Worm (Caenorhabditis elegans) whole organism, late embryonic: ENCODE measurements around the gene F30H5.3.
A peak's percentile ranks its signal among the peaks of the same experiment; 100 is the strongest.

Source experiments
- C38D4.7 ChIP-seq: fragments of 200-800 bp; sonication (Bioruptor generic); optimal IDR thresholded peaks from 2 replicates; lab custom pipeline; 2018; ENCODE audit warnings: mild to moderate bottlenecking, missing genetic modification characterization, moderate library complexity, missing compliant biosample characterization
- F13H6.1 ChIP-seq: sonication (generic microtip); optimal IDR thresholded peaks from 2 replicates; lab custom pipeline; 2016; ENCODE audit warnings: missing genetic modification characterization, missing compliant biosample characterization
- K02D7.2 ChIP-seq: sonication (generic microtip); optimal IDR thresholded peaks from 2 replicates; lab custom pipeline; 2017; ENCODE audit warnings: mild to moderate bottlenecking, missing genetic modification characterization, missing compliant biosample characterization
- K09A11.1 ChIP-seq: sonication (generic microtip); optimal IDR thresholded peaks from 2 replicates; lab custom pipeline; 2017; ENCODE audit warnings: antibody characterized with exemption, mild to moderate bottlenecking, missing genetic modification characterization, missing compliant biosample characterization; ENCODE audit not compliant: insufficient read depth
- T23F11.4 ChIP-seq: fragments of 200-800 bp; sonication (Bioruptor generic); optimal IDR thresholded peaks from 2 replicates; lab custom pipeline; 2018; ENCODE audit warnings: mild to moderate bottlenecking, missing genetic modification characterization, missing compliant biosample characterization
- ceh-14 ChIP-seq: sonication (generic microtip); optimal IDR thresholded peaks from 2 replicates; lab custom pipeline; 2016; ENCODE audit warnings: missing genotype, missing genetic modification characterization, missing compliant biosample characterization
- ceh-18 ChIP-seq: sonication (generic microtip); optimal IDR thresholded peaks from 2 replicates; lab custom pipeline; 2016; ENCODE audit warnings: missing genetic modification characterization, missing compliant biosample characterization
- ceh-19 ChIP-seq: fragments of 200-800 bp; sonication (Bioruptor generic); optimal IDR thresholded peaks from 2 replicates; lab custom pipeline; 2018; ENCODE audit warnings: mild to moderate bottlenecking, missing genetic modification characterization, missing compliant biosample characterization
- ceh-2 ChIP-seq: sonication (generic microtip); optimal IDR thresholded peaks from 2 replicates; lab custom pipeline; 2016; ENCODE audit warnings: missing genotype, missing genetic modification characterization, missing compliant biosample characterization
- ceh-22 ChIP-seq: sonication (generic microtip); optimal IDR thresholded peaks from 2 replicates; lab custom pipeline; 2017; ENCODE audit warnings: missing biosample characterization, missing genetic modification characterization
- ceh-24 ChIP-seq: sonication (generic microtip); optimal IDR thresholded peaks from 2 replicates; lab custom pipeline; 2016; ENCODE audit warnings: mild to moderate bottlenecking, missing genetic modification characterization, missing compliant biosample characterization
- ceh-31 ChIP-seq: sonication (generic microtip); optimal IDR thresholded peaks from 2 replicates; lab custom pipeline; 2016; ENCODE audit warnings: missing genetic modification characterization, missing compliant biosample characterization
- ceh-34 ChIP-seq: sonication (generic microtip); optimal IDR thresholded peaks from 2 replicates; lab custom pipeline; 2016; ENCODE audit warnings: mild to moderate bottlenecking, missing genetic modification characterization, missing compliant biosample characterization
- ceh-45 ChIP-seq: fragments of 200-800 bp; sonication (Bioruptor generic); IDR thresholded peaks from 2 replicates; pipeline ENCODE4 v1.3.6; 2022; ENCODE audit warnings: missing genetic modification reagents, missing genetic modification characterization, missing compliant biosample characterization
- ceh-48 ChIP-seq: sonication (generic microtip); optimal IDR thresholded peaks from 2 replicates; lab custom pipeline; 2016; ENCODE audit warnings: missing genetic modification characterization, inconsistent platforms, missing compliant biosample characterization
- ceh-9 ChIP-seq: sonication (generic microtip); optimal IDR thresholded peaks from 2 replicates; lab custom pipeline; 2016; ENCODE audit warnings: mild to moderate bottlenecking, missing genetic modification characterization, inconsistent platforms, missing compliant biosample characterization
- elt-2 ChIP-seq: sonication (generic microtip); optimal IDR thresholded peaks from 2 replicates; lab custom pipeline; 2016; ENCODE audit warnings: missing genetic modification reagents, missing genetic modification characterization, missing compliant biosample characterization
- ets-4 ChIP-seq: sonication (generic microtip); optimal IDR thresholded peaks from 2 replicates; lab custom pipeline; 2016; ENCODE audit warnings: missing genetic modification characterization, missing compliant biosample characterization
- fkh-10 ChIP-seq: fragments of 150-350 bp; optimal IDR thresholded peaks from 2 replicates; lab custom pipeline; 2014; ENCODE audit warnings: missing biosample characterization, missing genetic modification reagents, missing genetic modification characterization
- fkh-6 ChIP-seq: sonication (generic microtip); optimal IDR thresholded peaks from 2 replicates; lab custom pipeline; 2016; ENCODE audit warnings: missing genetic modification characterization, missing compliant biosample characterization
- hlh-13 ChIP-seq: fragments of 200-800 bp; sonication (Bioruptor generic); optimal IDR thresholded peaks from 2 replicates; lab custom pipeline; 2018; ENCODE audit warnings: mild to moderate bottlenecking, missing genetic modification characterization, missing compliant biosample characterization
- hlh-30 ChIP-seq: sonication (generic microtip); optimal IDR thresholded peaks from 2 replicates; lab custom pipeline; 2017; ENCODE audit warnings: antibody characterized with exemption, missing genetic modification characterization, missing compliant biosample characterization; ENCODE audit not compliant: insufficient read depth
- hlh-6 ChIP-seq: sonication (generic microtip); optimal IDR thresholded peaks from 2 replicates; lab custom pipeline; 2016; ENCODE audit warnings: missing genotype, missing genetic modification characterization, missing compliant biosample characterization
- hlh-8 ChIP-seq: sonication (generic microtip); optimal IDR thresholded peaks from 2 replicates; lab custom pipeline; 2016; ENCODE audit warnings: missing genotype, missing genetic modification characterization, missing compliant biosample characterization
- mec-3 ChIP-seq: sonication (generic microtip); optimal IDR thresholded peaks from 2 replicates; lab custom pipeline; 2016; ENCODE audit warnings: borderline replicate concordance, missing genetic modification characterization, missing compliant biosample characterization
- nfya-1 ChIP-seq: sonication (generic microtip); optimal IDR thresholded peaks from 2 replicates; lab custom pipeline; 2017; ENCODE audit warnings: missing genetic modification characterization, mild to moderate bottlenecking, missing compliant biosample characterization, antibody characterized with exemption, moderate library complexity
- pax-1 ChIP-seq: fragments of 150-350 bp; optimal IDR thresholded peaks from 2 replicates; lab custom pipeline; 2014; ENCODE audit warnings: missing biosample characterization, missing genetic modification characterization
- pha-2 ChIP-seq: sonication (generic microtip); optimal IDR thresholded peaks from 2 replicates; lab custom pipeline; 2017; ENCODE audit warnings: mild to moderate bottlenecking, missing genetic modification characterization, missing compliant biosample characterization
- pqm-1 ChIP-seq: sonication (generic microtip); optimal IDR thresholded peaks from 2 replicates; lab custom pipeline; 2016; ENCODE audit warnings: missing genetic modification characterization, missing compliant biosample characterization
- pros-1 ChIP-seq: fragments of 150-350 bp; optimal IDR thresholded peaks from 2 replicates; lab custom pipeline; 2014; ENCODE audit warnings: missing biosample characterization, missing genetic modification reagents, missing genetic modification characterization
- ref-2 ChIP-seq: sonication (generic microtip); optimal IDR thresholded peaks from 2 replicates; lab custom pipeline; 2016; ENCODE audit warnings: missing genetic modification characterization, missing compliant biosample characterization
- sox-2 ChIP-seq: fragments of 200-800 bp; sonication (Bioruptor generic); IDR thresholded peaks from 2 replicates; pipeline ENCODE4 v1.3.6; 2022; ENCODE audit warnings: missing genetic modification reagents, missing genetic modification characterization, missing compliant biosample characterization
- syd-9 ChIP-seq: sonication (generic microtip); optimal IDR thresholded peaks from 2 replicates; lab custom pipeline; 2016; ENCODE audit warnings: mild to moderate bottlenecking, missing genetic modification characterization, moderate library complexity, missing compliant biosample characterization
- tbx-2 ChIP-seq: sonication (generic microtip); optimal IDR thresholded peaks from 2 replicates; lab custom pipeline; 2016; ENCODE audit warnings: missing genetic modification characterization, missing compliant biosample characterization
- tbx-7 ChIP-seq: sonication (generic microtip); optimal IDR thresholded peaks from 2 replicates; lab custom pipeline; 2016; ENCODE audit warnings: missing genotype, missing genetic modification characterization, missing compliant biosample characterization
- unc-55 ChIP-seq: sonication (generic microtip); optimal IDR thresholded peaks from 2 replicates; lab custom pipeline; 2017; ENCODE audit warnings: missing biosample characterization, missing genetic modification reagents, missing genetic modification characterization
- ztf-16 ChIP-seq: sonication (generic microtip); optimal IDR thresholded peaks from 2 replicates; lab custom pipeline; 2017; ENCODE audit warnings: missing genetic modification characterization, missing compliant biosample characterization

F30H5.3 gene

ce11 chrIII:512117-512516 lies at the start of gene F30H5.3:
F30H5.3 (minus strand) TSS chrIII:512217.
- TF ChIP-seq pha-2 (tag; lab: Kevin White, UChicago) = peak; percentile 12
- TF ChIP-seq hlh-13 = no peak
- TF ChIP-seq, all 69 proteins: peak for 1

ce11 chrIII:558832-559231 lies 46.8 kb upstream of the F30H5.3 start:
- peak; percentile 77 for TF ChIP-seq unc-55 (GFP tag; lab: Kevin White, UChicago)
- no peak for TF ChIP-seq pqm-1
- no peak for TF ChIP-seq ztf-16
- no peak for TF ChIP-seq syd-9 (tag; lab: Kevin White, UChicago)
- no peak for TF ChIP-seq ceh-18
- peak; percentile 50 for TF ChIP-seq nfya-1 (tag; lab: Kevin White, UChicago)
- peak; percentile 21 for TF ChIP-seq ets-4
- TF ChIP-seq pros-1 (tag; lab: Kevin White, UChicago) = peak; percentile 39
- TF ChIP-seq hlh-30 (tag; lab: Kevin White, UChicago) = peak; percentile 45
- TF ChIP-seq ceh-22 (tag; lab: Kevin White, UChicago) = peak; percentile 71
- peak; percentile 73 for TF ChIP-seq tbx-2 (tag; lab: Kevin White, UChicago)
- peak; percentile 46 for TF ChIP-seq ceh-2 (tag; lab: Kevin White, UChicago)
- TF ChIP-seq ref-2 = peak; percentile 44
- TF ChIP-seq ceh-31 (tag; lab: Kevin White, UChicago) = peak; percentile 17
- peak; percentile 38; the same call in 1 of the 2 replicates for TF ChIP-seq sox-2 (GFP tag; lab: Robert Waterston, UW)
- TF ChIP-seq tbx-7 = peak; percentile 20
- TF ChIP-seq ceh-34 (tag; lab: Kevin White, UChicago) = peak; percentile 89
- TF ChIP-seq, all 69 proteins: peak for 13

- TF ChIP-seq fkh-10 (GFP tag; lab: Kevin White, UChicago) (no peak), elt-2 (tag; lab: Kevin White, UChicago) (no peak), hlh-13 (no peak), ceh-14 (no peak), tbx-2 (tag; lab: Kevin White, UChicago) (peak; percentile 3), hlh-6 (no peak), C38D4.7 (GFP tag; lab: Kevin White, UChicago) (no peak), ceh-9 (tag; lab: Kevin White, UChicago) (no peak), ceh-19 (GFP tag; lab: Kevin White, UChicago) (no peak), mec-3 (tag; lab: Kevin White, UChicago) (no peak), ceh-24 (no peak), ceh-48 (tag; lab: Kevin White, UChicago) (no peak), pax-1 (tag; lab: Kevin White, UChicago) (peak; percentile 9), ets-4 (no peak), fkh-6 (tag; lab: Kevin White, UChicago) (no peak), ceh-45 (GFP tag; lab: Robert Waterston, UW) (no peak), F13H6.1 (tag; lab: Kevin White, UChicago) (no peak), ceh-34 (tag; lab: Kevin White, UChicago) (peak; percentile 66), nfya-1 (tag; lab: Kevin White, UChicago) (peak; percentile 2)
Observed at ce11 chrIII:558083-558482, 46.1 kb upstream of the F30H5.3 start.

ce11 chrIII:555650-556049 lies 43.6 kb upstream of the F30H5.3 start, which contains the start of gene B0353.1:
B0353.1 (plus strand) TSS chrIII:555950.
- TF ChIP-seq K09A11.1 (no peak), pax-1 (tag; lab: Kevin White, UChicago) (no peak), hlh-8 (no peak), ceh-45 (GFP tag; lab: Robert Waterston, UW) (no peak), ceh-2 (tag; lab: Kevin White, UChicago) (no peak), T23F11.4 (GFP tag; lab: Kevin White, UChicago) (no peak), ceh-14 (no peak), K02D7.2 (tag; lab: Kevin White, UChicago) (no peak)
